Worm (Caenorhabditis elegans) whole organism, early embryonic: Measurements from ENCODE around the gene phf-32.

Source experiments
- F13C5.2 ChIP-seq: sonication (generic microtip); optimal IDR thresholded peaks from 2 replicates; lab custom pipeline; 2017; ENCODE audit warnings: mild to moderate bottlenecking, missing genetic modification characterization, inconsistent platforms, missing compliant biosample characterization
- ama-1 ChIP-seq: fragments of 150-350 bp; optimal IDR thresholded peaks from 2 replicates; lab custom pipeline; 2014
- ceh-13 ChIP-seq: fragments of 200-800 bp; sonication (Bioruptor generic); optimal IDR thresholded peaks from 2 replicates; lab custom pipeline; 2018; ENCODE audit warnings: mild to moderate bottlenecking, missing genetic modification characterization, missing compliant biosample characterization
- ets-7 ChIP-seq: sonication (generic microtip); optimal IDR thresholded peaks from 2 replicates; lab custom pipeline; 2016; ENCODE audit warnings: missing genotype, missing genetic modification characterization, missing compliant biosample characterization
- hmg-4 ChIP-seq: fragments of 200-800 bp; sonication (Bioruptor generic); optimal IDR thresholded peaks from 2 replicates; lab custom pipeline; 2018; ENCODE audit warnings: mild to moderate bottlenecking, missing genetic modification characterization, missing compliant biosample characterization
- scrt-1 ChIP-seq: fragments of 200-800 bp; sonication (Bioruptor generic); IDR thresholded peaks from 2 replicates; pipeline ENCODE4 v1.3.6; 2022; ENCODE audit warnings: missing genetic modification characterization, missing compliant biosample characterization
- sea-1 ChIP-seq: fragments of 200-800 bp; sonication (Bioruptor generic); conservative IDR thresholded peaks from 2 replicates; pipeline ENCODE4 v1.3.6; 2022; ENCODE audit warnings: missing genetic modification characterization, missing compliant biosample characterization
- tbx-37 ChIP-seq: fragments of 200-800 bp; sonication (Bioruptor generic); conservative IDR thresholded peaks from 2 replicates; pipeline ENCODE4 v1.3.6; 2022; ENCODE audit warnings: missing genetic modification reagents, missing genetic modification characterization, missing compliant biosample characterization
- tra-4 ChIP-seq: sonication (generic microtip); optimal IDR thresholded peaks from 2 replicates; lab custom pipeline; 2017; ENCODE audit warnings: missing genetic modification characterization, missing compliant biosample characterization

DNA sequence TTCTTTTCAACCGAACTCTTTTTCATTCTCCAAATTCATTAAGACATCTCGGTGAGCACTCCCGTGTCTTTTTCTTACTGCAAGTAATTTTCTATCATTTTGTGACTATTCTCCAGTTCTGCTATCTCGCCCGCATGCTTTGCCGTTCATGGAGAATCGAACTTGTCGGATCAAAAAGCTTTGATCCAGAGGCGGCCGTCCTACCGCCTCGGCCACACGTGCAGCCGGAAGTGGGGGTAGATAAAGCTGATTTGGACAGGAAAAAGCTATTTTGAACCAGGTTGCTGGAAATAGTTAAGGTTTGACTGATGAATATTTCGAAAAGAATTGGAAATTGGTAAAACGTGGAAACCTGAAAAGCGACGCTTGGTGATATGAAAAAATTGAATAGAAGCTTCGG is 2.4 kb upstream of the phf-32 start:
- no peak for TF ChIP-seq ama-1 (lab: Kevin White, UChicago)
- no peak for TF ChIP-seq sea-1 (GFP tag; lab: Robert Waterston, UW)
- TF ChIP-seq tbx-37 (GFP tag; lab: Robert Waterston, UW): no peak
- TF ChIP-seq ceh-13 (GFP tag; lab: Kevin White, UChicago): no peak
- TF ChIP-seq tra-4 (tag; lab: Kevin White, UChicago): no peak
- TF ChIP-seq scrt-1 (GFP tag; lab: Robert Waterston, UW): no peak
- TF ChIP-seq ets-7 (tag; lab: Kevin White, UChicago): no peak
- TF ChIP-seq F13C5.2 (tag; lab: Kevin White, UChicago): no peak
- TF ChIP-seq hmg-4 (GFP tag; lab: Kevin White, UChicago): no peak
